Worm (Caenorhabditis elegans) whole organism, early embryonic: ENCODE measurements around the gene F55A11.4.

Experiments used
- ama-1 ChIP-seq: fragments of 150-350 bp; optimal IDR thresholded peaks from 2 replicates; lab custom pipeline; 2014
- flt-1 ChIP-seq: fragments of 200-800 bp; sonication (Bioruptor generic); IDR thresholded peaks from 2 replicates; pipeline ENCODE4 v1.3.6; 2022; ENCODE audit warnings: missing genetic modification characterization, missing compliant biosample characterization
- scrt-1 ChIP-seq: fragments of 200-800 bp; sonication (Bioruptor generic); IDR thresholded peaks from 2 replicates; pipeline ENCODE4 v1.3.6; 2022; ENCODE audit warnings: missing genetic modification characterization, missing compliant biosample characterization
- tbx-11 ChIP-seq: fragments of 200-800 bp; sonication (Bioruptor generic); IDR thresholded peaks from 2 replicates; pipeline ENCODE4 v1.3.6; 2022; ENCODE audit warnings: missing genetic modification characterization, missing compliant biosample characterization

ce11 chrV:11795352-11795751 is 25.1 kb downstream of the F55A11.4 start:
- TF ChIP-seq ama-1 (lab: Kevin White, UChicago) = no peak
- TF ChIP-seq scrt-1 (GFP tag; lab: Robert Waterston, UW) = no peak
- TF ChIP-seq tbx-11 (GFP tag; lab: Robert Waterston, UW) = no peak
- no peak for TF ChIP-seq flt-1 (GFP tag; lab: Robert Waterston, UW)
